Worm (Caenorhabditis elegans) whole organism, L1 larva: Measurements from ENCODE around the gene F18E2.15.

Experiments
- dsc-1 ChIP-seq: sonication (generic microtip); optimal IDR thresholded peaks from 2 replicates; lab custom pipeline; 2016; ENCODE audit warnings: mild to moderate bottlenecking, missing genetic modification characterization, missing compliant biosample characterization
- efl-1 ChIP-seq, 4 experiments: fragments of 150-350 bp; optimal IDR thresholded peaks in 3 of 4; peaks in 1 of 4; 1 replicate in 1 of 4; 2 replicates in 3 of 4; lab custom pipeline; 2014; ENCODE audit warnings: missing biosample characterization in 2 of 4, missing genetic modification characterization in 2 of 4, missing genetic modification reagents in 2 of 4
- lin-15B ChIP-seq: fragments of 150-350 bp; sonication (generic microtip); optimal IDR thresholded peaks from 3 replicates; lab custom pipeline; 2014; ENCODE audit warnings: missing biosample characterization, missing genetic modification characterization
- lsy-2 ChIP-seq, 2 experiments: fragments of 150-350 bp; optimal IDR thresholded peaks; 2 replicates each; lab custom pipeline; 2014; ENCODE audit warnings: missing biosample characterization in 2 of 2, missing genetic modification characterization in 2 of 2
- mdl-1 ChIP-seq, 2 experiments: fragments of 150-350 bp; optimal IDR thresholded peaks; 2 replicates each; lab custom pipeline; 2014 to 2017; ENCODE audit warnings: missing biosample characterization in 2 of 2, missing genetic modification characterization in 2 of 2, inconsistent platforms in 1 of 2
- pag-3 ChIP-seq: sonication (generic microtip); optimal IDR thresholded peaks from 2 replicates; lab custom pipeline; 2017; ENCODE audit warnings: missing genetic modification characterization, mild to moderate bottlenecking, missing compliant biosample characterization, antibody characterized with exemption, borderline replicate concordance; ENCODE audit not compliant: insufficient read depth
- unc-62 ChIP-seq: fragments of 150-350 bp; optimal IDR thresholded peaks from 2 replicates; lab custom pipeline; 2014; ENCODE audit warnings: missing biosample characterization, missing genetic modification reagents, missing genetic modification characterization
- vab-15 ChIP-seq: sonication (generic microtip); optimal IDR thresholded peaks from 2 replicates; lab custom pipeline; 2017; ENCODE audit warnings: missing genotype, mild to moderate bottlenecking, missing genetic modification characterization, missing compliant biosample characterization

- TF ChIP-seq lin-15B = no peak
- no peak for TF ChIP-seq lsy-2 (tag; optimal IDR thresholded peaks at IDR 0.05; lab: Kevin White, UChicago)
- no peak for TF ChIP-seq efl-1 (optimal IDR thresholded peaks at IDR 0.05; lab: Kevin White, UChicago)
- no peak for TF ChIP-seq efl-1 (GFP tag; optimal IDR thresholded peaks at IDR 0.05 in 1 of 2; lab: Kevin White, UChicago)
- TF ChIP-seq unc-62 (GFP tag; lab: Kevin White, UChicago) = no peak
- TF ChIP-seq mdl-1 (tag; optimal IDR thresholded peaks at IDR 0.05; lab: Kevin White, UChicago) = no peak
- TF ChIP-seq vab-15 = no peak
- TF ChIP-seq dsc-1 (tag; lab: Kevin White, UChicago) = peak; percentile 87
- no peak for TF ChIP-seq pag-3 (tag; lab: Kevin White, UChicago)
Observed at ce11 chrV:12751495-12752050, 9.2 kb downstream of the F18E2.15 start, which contains the start of gene C15C8.6.
